Worm (Caenorhabditis elegans) whole organism, L3 larva: ENCODE measurements around the gene xbx-9.

ENCODE experiments used
- mdl-1 ChIP-seq: fragments of 150-350 bp; optimal IDR thresholded peaks from 2 replicates; lab custom pipeline; 2014; ENCODE audit warnings: missing biosample characterization, missing genetic modification characterization
- nhr-237 ChIP-seq: fragments of 150-350 bp; optimal IDR thresholded peaks from 2 replicates; lab custom pipeline; 2014; ENCODE audit warnings: missing biosample characterization, missing genetic modification characterization
- unc-62 ChIP-seq: fragments of 150-350 bp; sonication (generic microtip); optimal IDR thresholded peaks from 4 replicates; lab custom pipeline; 2014; ENCODE audit warnings: missing biosample characterization, missing genetic modification reagents, missing genetic modification characterization
- ztf-4 ChIP-seq: fragments of 150-350 bp; optimal IDR thresholded peaks from 2 replicates; lab custom pipeline; 2014; ENCODE audit warnings: missing biosample characterization, missing genetic modification characterization

ce11 chrV:12728062-12728665 lies 5.8 kb upstream of the xbx-9 start, which contains the start of the genes rpl-28 and mrpl-49:
- TF ChIP-seq unc-62 (GFP tag; lab: Kevin White, UChicago) (no peak), ztf-4 (tag; lab: Kevin White, UChicago) (no peak), nhr-237 (tag; lab: Kevin White, UChicago) (no peak), mdl-1 (tag; lab: Kevin White, UChicago) (no peak)
